Fruit fly (Drosophila melanogaster) whole organism, wandering third instar larva: ENCODE results near the gene CG31516.
A peak's percentile ranks its signal among the peaks of the same experiment; 100 is the strongest.

Source experiments
- Abd-B ChIP-seq: fragments of >200 bp; optimal IDR thresholded peaks from 2 replicates; lab custom pipeline; 2017; ENCODE audit warnings: missing biosample characterization, missing genetic modification characterization
- CG32264 ChIP-seq: fragments of 200-800 bp; sonication (Bioruptor generic); optimal IDR thresholded peaks from 2 replicates; lab custom pipeline; 2016; ENCODE audit warnings: missing biosample characterization, missing genetic modification characterization
- CG9705 ChIP-seq: fragments of 200-800 bp; sonication (Bioruptor generic); optimal IDR thresholded peaks from 2 replicates; lab custom pipeline; 2018; ENCODE audit warnings: missing biosample characterization, mild to moderate bottlenecking, missing genetic modification characterization
- CrebA ChIP-seq: fragments of 200-800 bp; sonication (Bioruptor generic); optimal IDR thresholded peaks from 2 replicates; lab custom pipeline; 2016; ENCODE audit warnings: missing biosample characterization, mild to moderate bottlenecking, missing genetic modification characterization, borderline replicate concordance
- Dfd ChIP-seq: fragments of >200 bp; optimal IDR thresholded peaks from 2 replicates; lab custom pipeline; 2017; ENCODE audit warnings: missing biosample characterization, missing genetic modification characterization
- Dif ChIP-seq: fragments of 200-275, 200-300 bp; sonication (Bioruptor generic); optimal IDR thresholded peaks from 2 replicates; lab custom pipeline; 2018; ENCODE audit warnings: missing biosample characterization, missing genetic modification characterization; ENCODE audit not compliant: partially characterized antibody
- GATAd ChIP-seq: sonication (Bioruptor generic); optimal IDR thresholded peaks from 2 replicates; lab custom pipeline; 2016; ENCODE audit warnings: missing biosample characterization, missing genetic modification characterization
- HLH106 ChIP-seq: fragments of 200-800 bp; optimal IDR thresholded peaks from 3 replicates; lab custom pipeline; 2019; ENCODE audit warnings: missing biosample characterization, mild to moderate bottlenecking, missing genetic modification characterization, moderate library complexity
- Hnf4 ChIP-seq: fragments of 200-800 bp; sonication (Bioruptor generic); optimal IDR thresholded peaks from 2 replicates; lab custom pipeline; 2016; ENCODE audit warnings: missing biosample characterization, mild to moderate bottlenecking, missing genetic modification characterization
- Hr78 ChIP-seq: fragments of >200 bp; optimal IDR thresholded peaks from 2 replicates; lab custom pipeline; 2017; ENCODE audit warnings: missing biosample characterization, missing genetic modification characterization
- Hr83 ChIP-seq: fragments of 200-300 bp; sonication (Bioruptor generic); optimal IDR thresholded peaks from 2 replicates; lab custom pipeline; 2016; ENCODE audit warnings: missing biosample characterization, mild to moderate bottlenecking, missing genetic modification characterization, moderate library complexity; ENCODE audit not compliant: poor library complexity, severe bottlenecking
- Jra ChIP-seq: sonication (Bioruptor generic); optimal IDR thresholded peaks from 2 replicates; lab custom pipeline; 2016; ENCODE audit warnings: missing biosample characterization, missing genetic modification characterization
- Mio ChIP-seq: sonication (Bioruptor generic); optimal IDR thresholded peaks from 2 replicates; lab custom pipeline; 2016; ENCODE audit warnings: missing biosample characterization, missing genetic modification characterization
- Myc ChIP-seq: fragments of >200 bp; optimal IDR thresholded peaks from 2 replicates; lab custom pipeline; 2017
- N ChIP-seq: fragments of >200 bp; optimal IDR thresholded peaks from 2 replicates; lab custom pipeline; 2018; ENCODE audit warnings: missing biosample characterization, missing external identifiers, missing genetic modification characterization
- OdsH ChIP-seq: fragments of 200-800 bp; sonication (Bioruptor generic); optimal IDR thresholded peaks from 2 replicates; lab custom pipeline; 2016; ENCODE audit warnings: missing biosample characterization, mild to moderate bottlenecking, missing genetic modification characterization
- Rel ChIP-seq, 2 experiments: fragments of 200-800 bp; sonication (Bioruptor generic) in 1 of 2; optimal IDR thresholded peaks; 2 replicates in 1 of 2; 3 replicates in 1 of 2; lab custom pipeline; 2016 to 2019; ENCODE audit warnings: mild to moderate bottlenecking in 2 of 2, missing biosample characterization in 2 of 2, missing genetic modification characterization in 2 of 2, moderate library complexity in 1 of 2
- Sp1 ChIP-seq: fragments of 200-800 bp; sonication (Bioruptor generic); optimal IDR thresholded peaks from 3 replicates; lab custom pipeline; 2019; ENCODE audit warnings: missing biosample characterization, mild to moderate bottlenecking, missing genetic modification characterization, moderate library complexity
- Vsx2 ChIP-seq: fragments of 200-300, 225-300 bp; sonication (Bioruptor generic); optimal IDR thresholded peaks from 2 replicates; lab custom pipeline; 2018; ENCODE audit warnings: missing biosample characterization, missing genetic modification characterization; ENCODE audit not compliant: partially characterized antibody
- br ChIP-seq: fragments of 200-800 bp; sonication (Bioruptor generic); optimal IDR thresholded peaks from 2 replicates; lab custom pipeline; 2016; ENCODE audit warnings: missing biosample characterization, missing genetic modification characterization
- brk ChIP-seq: fragments of 200-800 bp; sonication (Bioruptor generic); optimal IDR thresholded peaks from 2 replicates; lab custom pipeline; 2016; ENCODE audit warnings: missing biosample characterization, mild to moderate bottlenecking, missing genetic modification characterization
- dl ChIP-seq, 2 experiments: fragments of 175-275, 200-275 bp in 1 of 2; fragments of 200-275 bp in 1 of 2; sonication (Bioruptor generic); optimal IDR thresholded peaks; lab custom pipeline; 2018; ENCODE audit warnings: mild to moderate bottlenecking in 2 of 2, missing biosample characterization in 2 of 2, missing genetic modification characterization in 2 of 2, moderate library complexity in 2 of 2; ENCODE audit not compliant: partially characterized antibody in 2 of 2, insufficient read depth in 1 of 2
- dmrt93B ChIP-seq: fragments of 200-800 bp; sonication (Bioruptor generic); optimal IDR thresholded peaks from 2 replicates; lab custom pipeline; 2018; ENCODE audit warnings: missing biosample characterization, mild to moderate bottlenecking, missing genetic modification characterization
- dsf ChIP-seq: sonication (Bioruptor generic); optimal IDR thresholded peaks from 2 replicates; lab custom pipeline; 2016; ENCODE audit warnings: missing biosample characterization, missing genetic modification characterization, borderline replicate concordance
- ey ChIP-seq: fragments of 200-800 bp; sonication (Bioruptor generic); optimal IDR thresholded peaks from 2 replicates; lab custom pipeline; 2016; ENCODE audit warnings: missing biosample characterization, missing genetic modification characterization
- foxo ChIP-seq, 2 experiments: fragments of 200-800 bp; sonication (Bioruptor generic); optimal IDR thresholded peaks; 2 replicates in 1 of 2; 3 replicates in 1 of 2; lab custom pipeline; 2016 to 2017; ENCODE audit warnings: missing biosample characterization in 2 of 2, missing genetic modification characterization in 2 of 2
- fru ChIP-seq: fragments of 200-800 bp; sonication (Bioruptor generic); optimal IDR thresholded peaks from 3 replicates; lab custom pipeline; 2016; ENCODE audit warnings: missing biosample characterization, mild to moderate bottlenecking, missing genetic modification characterization
- h ChIP-seq: fragments of 200-800 bp; sonication (Bioruptor generic); optimal IDR thresholded peaks from 3 replicates; lab custom pipeline; 2016; ENCODE audit warnings: missing biosample characterization, mild to moderate bottlenecking, missing genetic modification characterization
- jim ChIP-seq: fragments of 175-275, 200-325 bp; sonication (Bioruptor generic); optimal IDR thresholded peaks from 2 replicates; lab custom pipeline; 2016; ENCODE audit warnings: missing biosample characterization, mild to moderate bottlenecking, missing genetic modification characterization
- pan ChIP-seq: fragments of >200 bp; optimal IDR thresholded peaks from 2 replicates; lab custom pipeline; 2017
- psq ChIP-seq: fragments of 200-800 bp; sonication (Bioruptor generic); optimal IDR thresholded peaks from 3 replicates; lab custom pipeline; 2017; ENCODE audit warnings: missing biosample characterization, mild to moderate bottlenecking, missing genetic modification characterization, moderate library complexity
- rgr ChIP-seq: fragments of 200-800 bp; sonication (Bioruptor generic); optimal IDR thresholded peaks from 3 replicates; lab custom pipeline; 2016; ENCODE audit warnings: missing biosample characterization, mild to moderate bottlenecking, missing genetic modification characterization
- sage ChIP-seq: fragments of 200-800 bp; sonication (Bioruptor generic); optimal IDR thresholded peaks from 2 replicates; lab custom pipeline; 2016; ENCODE audit warnings: missing biosample characterization, mild to moderate bottlenecking, missing genetic modification characterization
- sv ChIP-seq: fragments of 200-800 bp; sonication (Bioruptor generic); optimal IDR thresholded peaks from 3 replicates; lab custom pipeline; 2016; ENCODE audit warnings: missing biosample characterization, missing genetic modification characterization
- tai ChIP-seq: sonication (Bioruptor generic); optimal IDR thresholded peaks from 2 replicates; lab custom pipeline; 2016; ENCODE audit warnings: missing biosample characterization, missing genetic modification characterization
- usp ChIP-seq: fragments of >200 bp; optimal IDR thresholded peaks from 2 replicates; lab custom pipeline; 2017; ENCODE audit warnings: missing biosample characterization, missing genetic modification characterization
- woc ChIP-seq: sonication (Bioruptor generic); optimal IDR thresholded peaks from 2 replicates; lab custom pipeline; 2016; ENCODE audit warnings: missing biosample characterization, mild to moderate bottlenecking, missing genetic modification characterization

CG31516 gene

dm6 chr3R:4228426-4228825 lies 8.5 kb upstream of the CG31516 start:
- TF ChIP-seq jim (GFP tag; lab: Kevin White, UChicago) (no peak), OdsH (GFP tag; lab: Kevin White, UChicago) (no peak), tai (GFP tag; lab: Kevin White, UChicago) (no peak), h (GFP tag; lab: Kevin White, UChicago) (no peak), Hnf4 (GFP tag; lab: Kevin White, UChicago) (no peak), ey (GFP tag; lab: Kevin White, UChicago) (no peak), HLH106 (no peak), Dif (GFP tag; lab: Kevin White, UChicago) (no peak), Dfd (no peak), Rel (GFP tag; optimal IDR thresholded peaks at IDR 0.05; lab: Kevin White, UChicago) (no peak), Rel (tag; optimal IDR thresholded peaks at IDR 0.05; lab: Kevin White, UChicago) (no peak), CG9705 (GFP tag; lab: Kevin White, UChicago) (no peak), GATAd (no peak), dmrt93B (no peak), br (GFP tag; lab: Kevin White, UChicago) (no peak), fru (no peak), Mio (GFP tag; lab: Kevin White, UChicago) (no peak), Myc (lab: Kevin White, UChicago) (no peak), brk (GFP tag; lab: Kevin White, UChicago) (no peak)

- TF ChIP-seq Abd-B (GFP tag; lab: Kevin White, UChicago) (no peak), woc (GFP tag; lab: Kevin White, UChicago) (no peak), GATAd (no peak), N (GFP tag; lab: Kevin White, UChicago) (no peak), jim (GFP tag; lab: Kevin White, UChicago) (no peak), foxo (GFP tag; optimal IDR thresholded peaks at IDR 0.05; lab: Kevin White, UChicago) (peak in 1 of 2 experiments; percentile 43), dmrt93B (no peak), ey (GFP tag; lab: Kevin White, UChicago) (peak; percentile 9), Myc (lab: Kevin White, UChicago) (peak; percentile 37), dl (GFP tag; optimal IDR thresholded peaks at IDR 0.05; lab: Kevin White, UChicago; ENCODE audit: insufficient read depth in 1 of 2, partially characterized antibody in 2 of 2) (no peak), Hr83 (peak; percentile 54), brk (GFP tag; lab: Kevin White, UChicago) (no peak), Sp1 (peak; percentile 23), psq (GFP tag; lab: Kevin White, UChicago) (no peak), Rel (GFP tag; optimal IDR thresholded peaks at IDR 0.05; lab: Kevin White, UChicago) (no peak), Rel (tag; optimal IDR thresholded peaks at IDR 0.05; lab: Kevin White, UChicago) (peak; percentile 13), CG9705 (GFP tag; lab: Kevin White, UChicago) (peak; percentile 16), HLH106 (peak; percentile 43), br (GFP tag; lab: Kevin White, UChicago) (peak; percentile 13), h (GFP tag; lab: Kevin White, UChicago) (peak; percentile 29), Jra (GFP tag; lab: Kevin White, UChicago) (no peak), rgr (no peak)
Observed at dm6 chr3R:4220780-4221179, 850 bp upstream of the CG31516 start.

dm6 chr3R:4215264-4215993 lies 4.5 kb downstream of the CG31516 start, which contains the start of gene CG14636:
TSS of gene CG14636 (minus strand) at chr3R:4215314.
- TF ChIP-seq psq (GFP tag; lab: Kevin White, UChicago) (peak; percentile 27), brk (GFP tag; lab: Kevin White, UChicago) (no peak), h (GFP tag; lab: Kevin White, UChicago) (peak; percentile 79), Abd-B (GFP tag; lab: Kevin White, UChicago) (no peak), Mio (GFP tag; lab: Kevin White, UChicago) (no peak), dl (GFP tag; optimal IDR thresholded peaks at IDR 0.05; lab: Kevin White, UChicago; ENCODE audit: insufficient read depth in 1 of 2, partially characterized antibody in 2 of 2) (no peak), tai (GFP tag; lab: Kevin White, UChicago) (no peak), br (GFP tag; lab: Kevin White, UChicago) (peak; percentile 61), Myc (lab: Kevin White, UChicago) (no peak), Hr78 (GFP tag; lab: Kevin White, UChicago) (no peak), rgr (peak; percentile 75), jim (GFP tag; lab: Kevin White, UChicago) (no peak), CrebA (GFP tag; lab: Kevin White, UChicago) (no peak), Vsx2 (GFP tag; lab: Kevin White, UChicago) (no peak), pan (lab: Kevin White, UChicago) (no peak), HLH106 (peak; percentile 61), OdsH (GFP tag; lab: Kevin White, UChicago) (peak; percentile 48), CG32264 (GFP tag; lab: Kevin White, UChicago) (peak; percentile 34), dmrt93B (peak; percentile 31), Rel (GFP tag; optimal IDR thresholded peaks at IDR 0.05; lab: Kevin White, UChicago) (no peak), Rel (tag; optimal IDR thresholded peaks at IDR 0.05; lab: Kevin White, UChicago) (peak; percentile 16), fru (peak; percentile 63), usp (GFP tag; lab: Kevin White, UChicago) (no peak), foxo (GFP tag; optimal IDR thresholded peaks at IDR 0.05; lab: Kevin White, UChicago) (peak; percentile 21 to 60), N (GFP tag; lab: Kevin White, UChicago) (no peak), Sp1 (peak; percentile 29), dsf (GFP tag; lab: Kevin White, UChicago) (no peak), Dfd (peak; percentile 81), sage (GFP tag; lab: Kevin White, UChicago) (no peak), GATAd (no peak), Dif (GFP tag; lab: Kevin White, UChicago) (no peak), CG9705 (GFP tag; lab: Kevin White, UChicago) (peak; percentile 26), Hnf4 (GFP tag; lab: Kevin White, UChicago) (peak; percentile 17), ey (GFP tag; lab: Kevin White, UChicago) (peak; percentile 68), sv (peak; percentile 58), Jra (GFP tag; lab: Kevin White, UChicago) (no peak), Hr83 (no peak), woc (GFP tag; lab: Kevin White, UChicago) (peak; percentile 55)
